Worm (Caenorhabditis elegans) whole organism, L3 larva: Measurements from ENCODE around the gene T23E7.2.

Experiments used
- lin-39 ChIP-seq: fragments of 150-350 bp; optimal IDR thresholded peaks from 2 replicates; lab custom pipeline; 2018; ENCODE audit warnings: missing biosample characterization, missing genetic modification reagents, missing genetic modification characterization
- nfya-1 ChIP-seq: sonication (generic microtip); optimal IDR thresholded peaks from 2 replicates; lab custom pipeline; 2017; ENCODE audit warnings: missing genetic modification characterization, mild to moderate bottlenecking, missing compliant biosample characterization, antibody characterized with exemption, moderate library complexity; ENCODE audit not compliant: insufficient read depth

DNA sequence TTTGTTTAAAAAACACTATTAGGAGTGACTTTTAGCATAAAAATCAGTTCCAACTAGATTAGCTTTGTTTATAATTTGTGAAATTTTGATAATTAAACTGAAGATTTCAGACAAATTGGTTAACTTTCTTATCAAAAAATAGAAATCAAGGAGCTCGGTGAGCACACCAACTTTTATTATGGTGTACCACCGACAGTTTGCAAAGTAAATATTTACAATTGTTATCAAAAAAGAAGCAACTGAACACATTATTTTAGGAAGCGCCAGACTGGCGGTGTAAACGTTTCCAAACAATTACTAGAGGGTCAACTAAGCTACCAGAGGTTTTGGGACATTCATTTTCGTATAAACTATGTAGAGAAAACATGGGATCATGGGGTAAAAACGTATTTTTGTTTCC is 33.3 kb upstream of the T23E7.2 start:
- TF ChIP-seq lin-39 (tag; lab: Kevin White, UChicago), result no peak
- no peak for TF ChIP-seq nfya-1 (tag; lab: Kevin White, UChicago)
